Worm (Caenorhabditis elegans) whole organism, midembryonic: ENCODE data around the gene C34F11.8.

ENCODE experiments used
- T22C8.4 ChIP-seq: fragments of 200-800 bp; sonication (Bioruptor generic); IDR thresholded peaks from 2 replicates; pipeline ENCODE4 v1.3.6; 2022; ENCODE audit warnings: missing genetic modification characterization, missing compliant biosample characterization
- cog-1 ChIP-seq: sonication (generic microtip); optimal IDR thresholded peaks from 2 replicates; lab custom pipeline; 2016; ENCODE audit warnings: missing genetic modification characterization, missing compliant biosample characterization
- flt-1 ChIP-seq: fragments of 200-800 bp; sonication (Bioruptor generic); IDR thresholded peaks from 2 replicates; pipeline ENCODE4 v1.3.6; 2022; ENCODE audit warnings: missing genetic modification characterization, missing compliant biosample characterization
- klf-2 ChIP-seq: fragments of 200-800 bp; sonication (Bioruptor generic); conservative IDR thresholded peaks from 2 replicates; pipeline ENCODE4 v1.3.6; 2022; ENCODE audit warnings: missing genetic modification reagents, missing genetic modification characterization, missing compliant biosample characterization
- med-1 ChIP-seq: sonication (generic microtip); optimal IDR thresholded peaks from 2 replicates; lab custom pipeline; 2017; ENCODE audit warnings: missing genetic modification characterization, mild to moderate bottlenecking, missing compliant biosample characterization, antibody characterized with exemption, missing genetic modification reagents; ENCODE audit not compliant: insufficient read depth
- ref-1 ChIP-seq: fragments of 200-800 bp; sonication (Bioruptor generic); conservative IDR thresholded peaks from 2 replicates; pipeline ENCODE4 v1.3.6; 2022; ENCODE audit warnings: missing genetic modification reagents, missing genetic modification characterization, missing compliant biosample characterization
- tab-1 ChIP-seq: fragments of 200-800 bp; sonication (Bioruptor generic); IDR thresholded peaks from 2 replicates; pipeline ENCODE4 v1.3.6; 2022; ENCODE audit warnings: missing genetic modification characterization, missing compliant biosample characterization
- ztf-23 ChIP-seq: fragments of 200-800 bp; sonication (Bioruptor generic); IDR thresholded peaks from 2 replicates; pipeline ENCODE4 v1.3.6; 2022; ENCODE audit warnings: missing genetic modification reagents, missing genetic modification characterization, missing compliant biosample characterization
- ztf-29 ChIP-seq: fragments of 200-800 bp; sonication (Bioruptor generic); IDR thresholded peaks from 2 replicates; pipeline ENCODE4 v1.3.6; 2022; ENCODE audit warnings: missing genetic modification reagents, missing genetic modification characterization, missing compliant biosample characterization

- TF ChIP-seq klf-2 (GFP tag; lab: Robert Waterston, UW), result no peak
- TF ChIP-seq ztf-23 (GFP tag; lab: Robert Waterston, UW), result no peak
- no peak for TF ChIP-seq flt-1 (GFP tag; lab: Robert Waterston, UW)
- no peak for TF ChIP-seq med-1 (GFP tag; lab: Kevin White, UChicago)
- no peak for TF ChIP-seq ref-1 (GFP tag; lab: Robert Waterston, UW)
- no peak for TF ChIP-seq cog-1 (tag; lab: Kevin White, UChicago)
- TF ChIP-seq tab-1 (GFP tag; lab: Robert Waterston, UW), result no peak
- no peak for TF ChIP-seq T22C8.4 (GFP tag; lab: Robert Waterston, UW)
- no peak for TF ChIP-seq ztf-29 (GFP tag; lab: Robert Waterston, UW)
Measured at ce11 chrII:5241560-5241959, 30.8 kb upstream of the C34F11.8 start, which contains the start of gene T16D1.1.
